Fruit fly (Drosophila melanogaster) whole organism, embryonic: ENCODE measurements around the gene CG31347.
A peak's percentile ranks its signal among the peaks of the same experiment; 100 is the strongest.
"Not testable (repeated sequence)": the region's sequence is repeated elsewhere in the genome, so short reads cannot be mapped to it uniquely, and the experiment has no call there.

Source experiments
- BEAF-32 ChIP-seq: fragments of 200-800 bp; sonication (Bioruptor generic); optimal IDR thresholded peaks from 3 replicates; lab custom pipeline; 2017; ENCODE audit warnings: missing biosample characterization, missing genetic modification characterization, mild to moderate bottlenecking, moderate library complexity, missing genetic modification reagents
- CG1024 ChIP-seq: fragments of 200-800 bp; sonication (Bioruptor generic); IDR thresholded peaks from 2 replicates; pipeline ENCODE4 v1.3.6; 2022; ENCODE audit warnings: missing biosample characterization, missing genetic modification characterization
- CG11247 ChIP-seq: fragments of 200-800 bp; sonication (Bioruptor generic); IDR thresholded peaks from 2 replicates; pipeline ENCODE4 v1.3.6; 2022; ENCODE audit warnings: missing biosample characterization, missing genetic modification characterization
- CG11456 ChIP-seq: fragments of 200-800 bp; sonication (Bioruptor generic); IDR thresholded peaks from 3 replicates; pipeline ENCODE4 v1.3.6; 2022; ENCODE audit warnings: missing biosample characterization, missing genetic modification characterization
- CG14710 ChIP-seq: fragments of 200-800 bp; sonication (Bioruptor generic); optimal IDR thresholded peaks from 3 replicates; lab custom pipeline; 2019; ENCODE audit warnings: missing biosample characterization, mild to moderate bottlenecking, missing genetic modification characterization, moderate library complexity
- CG14860 ChIP-seq: fragments of 200-800 bp; sonication (Bioruptor generic); IDR thresholded peaks from 3 replicates; pipeline ENCODE4 v1.3.6; 2022; ENCODE audit warnings: missing biosample characterization, missing genetic modification characterization; ENCODE audit not compliant: partially characterized antibody
- CG16815 ChIP-seq: fragments of 200-800 bp; sonication (Bioruptor generic); optimal IDR thresholded peaks from 3 replicates; lab custom pipeline; 2017; ENCODE audit warnings: missing biosample characterization, mild to moderate bottlenecking, missing genetic modification characterization
- CG30020 ChIP-seq: fragments of 200-800 bp; optimal IDR thresholded peaks from 2 replicates; lab custom pipeline; 2019; ENCODE audit warnings: missing biosample characterization, mild to moderate bottlenecking, missing genetic modification characterization, moderate library complexity
- CG33213 ChIP-seq: fragments of 200-800 bp; sonication (Bioruptor generic); optimal IDR thresholded peaks from 3 replicates; lab custom pipeline; 2016; ENCODE audit warnings: missing biosample characterization, missing genetic modification characterization
- CG34422 ChIP-seq: fragments of 200-800 bp; sonication (Bioruptor generic); IDR thresholded peaks from 3 replicates; pipeline ENCODE4 v1.3.6; 2022; ENCODE audit warnings: missing biosample characterization, missing genetic modification characterization
- CG4282 ChIP-seq: fragments of 200-800 bp; sonication (Bioruptor generic); optimal IDR thresholded peaks from 2 replicates; lab custom pipeline; 2016; ENCODE audit warnings: missing biosample characterization, missing genetic modification characterization
- CG4404 ChIP-seq: fragments of 200-800 bp; sonication (Bioruptor generic); IDR thresholded peaks from 2 replicates; pipeline ENCODE4 v1.3.6; 2022; ENCODE audit warnings: missing biosample characterization, missing genetic modification characterization
- CG4820 ChIP-seq: fragments of 200-800 bp; sonication (Bioruptor generic); optimal IDR thresholded peaks from 3 replicates; lab custom pipeline; 2016; ENCODE audit warnings: missing biosample characterization, missing genetic modification characterization
- CG5180 ChIP-seq: fragments of 200-800 bp; sonication (Bioruptor generic); optimal IDR thresholded peaks from 3 replicates; lab custom pipeline; 2017; ENCODE audit warnings: missing biosample characterization, missing genetic modification characterization, mild to moderate bottlenecking, moderate library complexity, missing genetic modification reagents
- CG7357 ChIP-seq: fragments of 200-800 bp; sonication (Bioruptor generic); IDR thresholded peaks from 3 replicates; pipeline ENCODE4 v1.3.6; 2022; ENCODE audit warnings: missing biosample characterization, missing genetic modification characterization
- CG7963 ChIP-seq: fragments of 200-800 bp; sonication (Bioruptor generic); IDR thresholded peaks from 3 replicates; pipeline ENCODE4 v1.3.6; 2022; ENCODE audit warnings: missing biosample characterization, missing genetic modification characterization; ENCODE audit not compliant: partially characterized antibody
- CG8359 ChIP-seq: fragments of 200-800 bp; sonication (Bioruptor generic); optimal IDR thresholded peaks from 2 replicates; lab custom pipeline; 2017; ENCODE audit warnings: missing biosample characterization, mild to moderate bottlenecking, missing genetic modification characterization, borderline replicate concordance
- Dfd ChIP-seq, 2 experiments: fragments of >200 bp; optimal IDR thresholded peaks; 2 replicates each; lab custom pipeline; 2017; ENCODE audit warnings: missing biosample characterization in 2 of 2, missing genetic modification characterization in 2 of 2
- Dip2 ChIP-seq: fragments of 200-800 bp; sonication (Bioruptor generic); IDR thresholded peaks from 2 replicates; pipeline ENCODE4 v1.3.6; 2022; ENCODE audit warnings: missing biosample characterization, missing genetic modification characterization
- Dp ChIP-seq: fragments of 200-800 bp; sonication (Bioruptor generic); optimal IDR thresholded peaks from 2 replicates; lab custom pipeline; 2018; ENCODE audit warnings: missing biosample characterization, mild to moderate bottlenecking, missing genetic modification characterization, moderate library complexity
- Ets65A ChIP-seq: fragments of 200-800 bp; sonication (Bioruptor generic); peaks from one replicate; lab custom pipeline; 2016; ENCODE audit warnings: missing biosample characterization, missing genetic modification characterization
- Gug ChIP-seq: fragments of 200-800 bp; sonication (Bioruptor generic); IDR thresholded peaks from 4 replicates; pipeline ENCODE4 v1.3.6; 2022; ENCODE audit warnings: missing biosample characterization, missing genetic modification characterization
- H2.0 ChIP-seq: fragments of 200-800 bp; sonication (Bioruptor generic); IDR thresholded peaks from 2 replicates; pipeline ENCODE4 v1.3.6; 2022; ENCODE audit warnings: missing biosample characterization, missing genetic modification characterization
- Hr51 ChIP-seq, 2 experiments: fragments of 200-800 bp; sonication (Bioruptor generic); optimal IDR thresholded peaks; 2 replicates in 1 of 2; 3 replicates in 1 of 2; lab custom pipeline; 2016 to 2018; ENCODE audit warnings: missing biosample characterization in 2 of 2, missing genetic modification characterization in 2 of 2, mild to moderate bottlenecking in 1 of 2, moderate library complexity in 1 of 2
- Lhr ChIP-seq: fragments of 200-800 bp; sonication (Bioruptor generic); optimal IDR thresholded peaks from 3 replicates; lab custom pipeline; 2017; ENCODE audit warnings: mild to moderate bottlenecking, missing biosample characterization, missing genetic modification reagents, missing genetic modification characterization
- MBD-R2 ChIP-seq: fragments of 200-800 bp; sonication (Bioruptor generic); IDR thresholded peaks from 2 replicates; pipeline ENCODE4 v1.3.6; 2022; ENCODE audit warnings: missing biosample characterization, missing genetic modification characterization
- Myb ChIP-seq: fragments of 200-800 bp; sonication (Bioruptor generic); optimal IDR thresholded peaks from 2 replicates; lab custom pipeline; 2016; ENCODE audit warnings: missing biosample characterization, missing genetic modification characterization
- NFAT ChIP-seq: fragments of 200-800 bp; sonication (Bioruptor generic); IDR thresholded peaks from 2 replicates; pipeline ENCODE4 v1.3.6; 2022; ENCODE audit warnings: missing biosample characterization, missing genetic modification characterization
- Pdp1 ChIP-seq, 2 experiments: fragments of 200-800 bp; sonication (Bioruptor generic); optimal IDR thresholded peaks; 3 replicates each; lab custom pipeline; 2016; ENCODE audit warnings: missing biosample characterization in 2 of 2, missing genetic modification characterization in 2 of 2, mild to moderate bottlenecking in 1 of 2, moderate library complexity in 1 of 2
- Rfx ChIP-seq: fragments of 200-800 bp; sonication (Bioruptor generic); IDR thresholded peaks from 2 replicates; pipeline ENCODE4 v1.3.6; 2022; ENCODE audit warnings: missing biosample characterization, missing genetic modification characterization
- ara ChIP-seq: fragments of 200-800 bp; sonication (Bioruptor generic); IDR thresholded peaks from 2 replicates; pipeline ENCODE4 v1.3.6; 2022; ENCODE audit warnings: missing biosample characterization, missing genetic modification characterization
- corto ChIP-seq: fragments of 200-800 bp; sonication (Bioruptor generic); optimal IDR thresholded peaks from 2 replicates; lab custom pipeline; 2016; ENCODE audit warnings: missing biosample characterization, mild to moderate bottlenecking, missing genetic modification characterization, moderate library complexity
- dysf ChIP-seq: fragments of 200-800 bp; sonication (Bioruptor generic); IDR thresholded peaks from 3 replicates; pipeline ENCODE4 v1.3.6; 2022; ENCODE audit warnings: missing biosample characterization, missing genetic modification characterization
- ham ChIP-seq: fragments of 200-800 bp; sonication (Bioruptor generic); IDR thresholded peaks from 2 replicates; pipeline ENCODE4 v1.3.6; 2022; ENCODE audit warnings: missing biosample characterization, missing genetic modification characterization
- jumu ChIP-seq: fragments of 200-800 bp; sonication (Bioruptor generic); optimal IDR thresholded peaks from 3 replicates; lab custom pipeline; 2016; ENCODE audit warnings: missing biosample characterization, missing genetic modification characterization
- lilli ChIP-seq: fragments of 200-800 bp; sonication (Bioruptor generic); optimal IDR thresholded peaks from 3 replicates; lab custom pipeline; 2016; ENCODE audit warnings: missing biosample characterization, missing genetic modification characterization
- mam ChIP-seq: fragments of 200-800 bp; sonication (Bioruptor generic); optimal IDR thresholded peaks from 3 replicates; lab custom pipeline; 2016; ENCODE audit warnings: missing biosample characterization, missing genetic modification characterization
- nmo ChIP-seq: fragments of 200-800 bp; sonication (Bioruptor generic); optimal IDR thresholded peaks from 2 replicates; lab custom pipeline; 2018; ENCODE audit warnings: missing biosample characterization, mild to moderate bottlenecking, missing genetic modification characterization, moderate library complexity
- pnt ChIP-seq: fragments of 200-800 bp; sonication (Bioruptor generic); optimal IDR thresholded peaks from 3 replicates; lab custom pipeline; 2016; ENCODE audit warnings: missing biosample characterization, missing genetic modification characterization
- prd ChIP-seq, 3 experiments: fragments of >200 bp in 2 of 3; fragments of 200-800 bp in 1 of 3; sonication (Bioruptor generic) in 1 of 3; optimal IDR thresholded peaks in 2 of 3; IDR thresholded peaks in 1 of 3; 2 replicates in 2 of 3; 3 replicates in 1 of 3; pipeline versions ENCODE4 v1.3.6 to Lab custom; 2017 to 2022; ENCODE audit warnings: missing biosample characterization in 1 of 3, missing genetic modification characterization in 1 of 3
- pzg ChIP-seq: fragments of 200-800 bp; sonication (Bioruptor generic); optimal IDR thresholded peaks from 3 replicates; lab custom pipeline; 2018; ENCODE audit warnings: missing biosample characterization, mild to moderate bottlenecking, missing genetic modification characterization, moderate library complexity
- slbo ChIP-seq: fragments of 200-800 bp; sonication (Bioruptor generic); IDR thresholded peaks from 2 replicates; pipeline ENCODE4 v1.3.6; 2022; ENCODE audit warnings: missing biosample characterization, missing genetic modification characterization
- sob ChIP-seq: fragments of 200-800 bp; sonication (Bioruptor generic); IDR thresholded peaks from 2 replicates; pipeline ENCODE4 v1.3.6; 2022; ENCODE audit warnings: missing biosample characterization, missing genetic modification characterization
- stwl ChIP-seq: fragments of 200-800 bp; sonication (Bioruptor generic); optimal IDR thresholded peaks from 3 replicates; lab custom pipeline; 2018; ENCODE audit warnings: missing biosample characterization, mild to moderate bottlenecking, missing genetic modification characterization, moderate library complexity
- trem ChIP-seq: fragments of 200-800 bp; optimal IDR thresholded peaks from 3 replicates; lab custom pipeline; 2019; ENCODE audit warnings: missing biosample characterization, mild to moderate bottlenecking, missing genetic modification characterization, moderate library complexity
- zfh2 ChIP-seq: fragments of 200-800 bp; sonication (Bioruptor generic); optimal IDR thresholded peaks from 2 replicates; lab custom pipeline; 2016; ENCODE audit warnings: missing biosample characterization, missing genetic modification characterization

The CG31347 gene

DNA sequence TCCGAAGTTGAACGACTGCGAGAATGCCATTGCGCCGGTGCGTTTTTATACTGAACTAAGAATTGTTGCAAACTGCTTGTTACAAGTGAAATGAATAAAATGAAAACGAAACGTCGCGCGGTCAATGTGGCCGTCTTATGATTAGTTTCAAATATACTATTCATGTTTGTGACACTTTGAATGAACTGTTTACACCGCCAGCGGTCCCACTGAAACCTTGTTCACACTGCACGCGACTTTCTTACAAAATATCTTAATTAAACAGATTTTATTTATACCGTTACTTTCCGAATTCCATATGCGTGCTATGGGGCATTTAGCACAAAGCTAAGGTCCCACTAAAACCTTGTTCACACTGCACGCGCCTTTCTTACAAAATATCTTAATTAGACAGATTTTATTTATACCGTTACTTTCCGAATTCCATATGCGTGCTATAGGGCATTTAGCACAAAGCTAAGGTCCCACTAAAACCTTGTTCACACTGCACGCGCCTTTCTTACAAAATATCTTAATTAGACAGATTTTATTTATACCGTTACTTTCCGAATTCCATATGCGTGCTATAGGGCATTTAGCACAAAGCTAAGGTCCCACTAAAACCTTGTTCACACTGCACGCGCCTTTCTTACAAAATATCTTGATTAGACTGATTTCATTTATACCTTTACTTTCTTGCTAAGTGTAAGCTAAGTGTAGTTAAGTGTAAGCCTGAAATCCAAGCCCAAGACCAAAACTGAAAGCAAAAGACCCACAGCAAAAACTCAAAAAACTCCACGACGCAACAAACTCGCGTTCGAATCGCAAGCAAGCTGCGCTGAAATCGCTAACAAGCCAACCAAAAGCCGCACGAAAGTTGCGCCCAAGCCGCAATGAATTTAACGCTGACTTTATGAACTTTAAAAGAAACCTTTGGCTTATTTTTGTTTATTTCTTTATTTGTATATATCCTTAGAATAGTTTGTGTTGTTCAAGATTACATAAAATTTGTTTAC lies 20.1 kb upstream of the CG31347 start, which contains the start of gene PolQ (continued):
- TF ChIP-seq slbo (GFP tag; lab: Robert Waterston, UW) (peak; percentile 66), prd (GFP tag; IDR thresholded peaks at IDR 0.05; lab: Robert Waterston, UW) (peak; percentile 63; the same call in 1 of the 3 replicates), CG8359 (GFP tag; lab: Kevin White, UChicago) (peak; percentile 96), H2.0 (GFP tag; lab: Robert Waterston, UW) (0 out of 2 replicates have a peak, but pooled peaks have one; percentile 14), mam (GFP tag; lab: Kevin White, UChicago) (peak; percentile 29), Pdp1 (GFP tag; optimal IDR thresholded peaks at IDR 0.05; lab: Kevin White, UChicago) (peak in 1 of 2 experiments; percentile 42), jumu (GFP tag; lab: Kevin White, UChicago) (peak; percentile 19), sob (GFP tag; lab: Robert Waterston, UW) (peak; percentile 30), Gug (GFP tag; lab: Robert Waterston, UW) (peak; percentile 46; the same call in 2 of the 4 replicates), CG33213 (GFP tag; lab: Kevin White, UChicago) (peak; percentile 43), CG14710 (tag; lab: Kevin White, UChicago) (peak; percentile 33), nmo (GFP tag; lab: Kevin White, UChicago) (peak; percentile 36), Rfx (GFP tag; lab: Robert Waterston, UW) (peak; percentile 65), Dfd (GFP tag; optimal IDR thresholded peaks at IDR 0.05; lab: Kevin White, UChicago) (peak in 1 of 2 experiments; percentile 97), CG16815 (peak; percentile 10), CG7357 (GFP tag; lab: Robert Waterston, UW) (peak; percentile 98), pzg (GFP tag; lab: Kevin White, UChicago) (peak; percentile 40), NFAT (GFP tag; lab: Robert Waterston, UW) (peak; percentile 48; the same call in 1 of the 2 replicates), CG30020 (tag; lab: Kevin White, UChicago) (peak; percentile 94), CG1024 (GFP tag; lab: Robert Waterston, UW) (peak; percentile 80), CG34422 (peak; percentile 48; the same call in 2 of the 3 replicates), pnt (GFP tag; lab: Kevin White, UChicago) (peak; percentile 22), CG11456 (GFP tag; lab: Robert Waterston, UW) (peak; percentile 64; the same call in 2 of the 3 replicates), BEAF-32 (GFP tag; lab: Kevin White, UChicago) (peak; percentile 31), CG11247 (GFP tag; lab: Robert Waterston, UW) (peak; percentile 50), Lhr (GFP tag; lab: Kevin White, UChicago) (peak; percentile 96)
- not testable (repeated sequence) for TF ChIP-seq prd (optimal IDR thresholded peaks at IDR 0.05; lab: Kevin White, UChicago)
- TF ChIP-seq, all 482 proteins: peak for 74; not testable (repeated sequence) for 408

DNA sequence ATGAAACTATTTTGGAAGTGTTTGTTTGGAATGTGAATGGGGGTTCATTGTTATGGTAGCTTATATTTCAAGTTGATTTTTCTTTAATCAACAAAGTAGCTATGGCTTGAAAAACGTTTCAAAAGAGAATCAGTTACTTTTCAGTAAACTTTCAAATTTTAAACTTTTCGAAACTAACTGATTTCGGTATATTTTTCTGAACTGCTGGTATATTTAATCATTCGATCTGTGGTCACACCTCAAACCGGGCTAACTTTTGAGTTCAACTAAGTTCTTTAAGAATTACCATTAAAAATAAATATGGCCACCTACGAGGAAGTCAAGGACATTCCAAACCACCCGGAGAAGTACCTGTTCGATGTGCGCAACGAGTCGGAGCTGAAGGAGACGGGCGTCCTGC lies 12.5 kb upstream of the CG31347 start, which contains the start of gene CG12279:
Gene CG12279 (plus strand): TSS at position 234 of the 400 bp plus-strand sequence.
- TF ChIP-seq corto (GFP tag; lab: Kevin White, UChicago): no peak
- TF ChIP-seq CG5180 (GFP tag; lab: Kevin White, UChicago): no peak
- TF ChIP-seq CG4404: no peak
- TF ChIP-seq stwl: peak; percentile 5
- TF ChIP-seq dysf (GFP tag; lab: Robert Waterston, UW): no peak
- no peak for TF ChIP-seq Rfx (GFP tag; lab: Robert Waterston, UW)
- TF ChIP-seq CG7963 (GFP tag; lab: Robert Waterston, UW): no peak
- no peak for TF ChIP-seq ara (GFP tag; lab: Robert Waterston, UW)
- TF ChIP-seq CG4820: no peak
- no peak for TF ChIP-seq Hr51 (GFP tag; optimal IDR thresholded peaks at IDR 0.05; lab: Kevin White, UChicago)
- peak; percentile 44; the same call in 1 of the 2 replicates for TF ChIP-seq MBD-R2 (GFP tag; lab: Robert Waterston, UW)
- TF ChIP-seq lilli (GFP tag; lab: Kevin White, UChicago): no peak
- TF ChIP-seq Dp: peak; percentile 53
- no peak for TF ChIP-seq CG4282 (GFP tag; lab: Kevin White, UChicago)
- no peak for TF ChIP-seq trem (tag; lab: Kevin White, UChicago)
- TF ChIP-seq Ets65A (GFP tag; lab: Kevin White, UChicago): no peak
- TF ChIP-seq Lhr (GFP tag; lab: Kevin White, UChicago): no peak
- peak; percentile 85 for TF ChIP-seq Myb (GFP tag; lab: Kevin White, UChicago)
- TF ChIP-seq zfh2 (GFP tag; lab: Kevin White, UChicago): no peak
- TF ChIP-seq Dip2 (GFP tag; lab: Robert Waterston, UW): no peak
- no peak for TF ChIP-seq CG14860 (GFP tag; lab: Robert Waterston, UW)
- no peak for TF ChIP-seq ham
